Worm (Caenorhabditis elegans) whole organism, L1 larva: ENCODE data around the gene W03A5.1.

ENCODE experiments used
- ceh-82 ChIP-seq, 3 experiments: fragments of 150-350 bp in 1 of 3; sonication (generic microtip) in 2 of 3; optimal IDR thresholded peaks; 2 replicates each; lab custom pipeline; 2014 to 2017; ENCODE audit warnings: missing biosample characterization in 3 of 3, missing genetic modification characterization in 3 of 3
- fkh-10 ChIP-seq: sonication (generic microtip); optimal IDR thresholded peaks from 2 replicates; lab custom pipeline; 2017; ENCODE audit warnings: missing biosample characterization, missing genetic modification reagents, missing genetic modification characterization
- lin-35 ChIP-seq, 2 experiments: fragments of 150-350 bp; optimal IDR thresholded peaks; 2 replicates each; lab custom pipeline; 2014; ENCODE audit warnings: missing biosample characterization in 2 of 2, missing genetic modification characterization in 2 of 2, missing genetic modification reagents in 2 of 2
- mdl-1 ChIP-seq, 2 experiments: fragments of 150-350 bp; optimal IDR thresholded peaks; 2 replicates each; lab custom pipeline; 2014 to 2017; ENCODE audit warnings: missing biosample characterization in 2 of 2, missing genetic modification characterization in 2 of 2, inconsistent platforms in 1 of 2

DNA sequence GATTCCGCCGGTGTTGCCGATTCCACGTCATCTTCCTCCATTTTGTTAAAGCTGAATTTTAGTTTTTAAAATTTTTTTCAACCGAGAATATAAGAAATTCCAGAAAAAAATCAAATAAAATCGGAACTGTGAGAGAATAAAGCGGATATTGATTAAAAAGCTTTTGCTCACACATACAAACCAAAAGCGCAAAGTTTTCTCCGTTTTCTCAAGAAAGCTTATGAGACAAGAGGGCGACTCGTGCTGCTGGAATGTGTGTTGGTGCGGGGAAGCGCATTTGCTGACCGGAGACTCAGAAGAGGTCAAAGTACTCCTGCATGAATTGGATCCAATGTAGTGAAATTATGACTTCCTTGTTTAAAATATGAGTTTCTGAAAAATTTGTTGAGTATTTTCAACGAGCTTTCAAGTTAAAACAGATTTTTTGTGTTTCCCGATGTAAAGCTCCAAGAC is 27.8 kb upstream of the W03A5.1 start, which contains the start of gene paqr-2:
- no peak for TF ChIP-seq ceh-82 (tag; optimal IDR thresholded peaks at IDR 0.05; lab: Kevin White, UChicago)
- peak in 1 of 2 experiments; percentile 46 for TF ChIP-seq mdl-1 (tag; optimal IDR thresholded peaks at IDR 0.05; lab: Kevin White, UChicago)
- TF ChIP-seq lin-35 (GFP tag; optimal IDR thresholded peaks at IDR 0.05; lab: Kevin White, UChicago), result peak; percentile 31 to 64
- no peak for TF ChIP-seq fkh-10 (GFP tag; lab: Kevin White, UChicago)
